Worm (Caenorhabditis elegans): ENCODE results near the gene dhs-7.

- TF ChIP-seq tbx-37 (GFP tag; conservative IDR thresholded peaks at IDR 0.05) (no peak), ceh-36 (tag; optimal IDR thresholded peaks at IDR 0.05) (no peak), sea-1 (GFP tag; conservative IDR thresholded peaks at IDR 0.05) (no peak), flt-1 (GFP tag; IDR thresholded peaks at IDR 0.05) (no peak), pes-1 (GFP tag; IDR thresholded peaks at IDR 0.05) (no peak), ama-1 (optimal IDR thresholded peaks at IDR 0.05) (no peak), tra-4 (tag; optimal IDR thresholded peaks at IDR 0.05) (no peak), B0310.2 (tag; optimal IDR thresholded peaks at IDR 0.05) (no peak), hmbx-1 (tag; optimal IDR thresholded peaks at IDR 0.05) (no peak), ceh-13 (GFP tag; optimal IDR thresholded peaks at IDR 0.05) (no peak), aly-1 (tag; optimal IDR thresholded peaks at IDR 0.05) (no peak), F13C5.2 (tag; optimal IDR thresholded peaks at IDR 0.05) (no peak)
Observed at ce11 chrII:7251978-7252377, 43.7 kb upstream of the dhs-7 start, which contains the start of the genes prx-13 and ada-2.
